Worm (Caenorhabditis elegans) whole organism, early embryonic: ENCODE measurements around the gene C50F4.1.

Experiments used
- B0310.2 ChIP-seq: sonication (generic microtip); optimal IDR thresholded peaks from 2 replicates; lab custom pipeline; 2016; ENCODE audit warnings: mild to moderate bottlenecking, missing genetic modification characterization, missing compliant biosample characterization
- F13C5.2 ChIP-seq: sonication (generic microtip); optimal IDR thresholded peaks from 2 replicates; lab custom pipeline; 2017; ENCODE audit warnings: mild to moderate bottlenecking, missing genetic modification characterization, inconsistent platforms, missing compliant biosample characterization
- aly-1 ChIP-seq: sonication (generic microtip); optimal IDR thresholded peaks from 2 replicates; lab custom pipeline; 2016; ENCODE audit warnings: missing genetic modification characterization, missing compliant biosample characterization
- ama-1 ChIP-seq: fragments of 150-350 bp; optimal IDR thresholded peaks from 2 replicates; lab custom pipeline; 2014
- ceh-13 ChIP-seq: fragments of 200-800 bp; sonication (Bioruptor generic); optimal IDR thresholded peaks from 2 replicates; lab custom pipeline; 2018; ENCODE audit warnings: mild to moderate bottlenecking, missing genetic modification characterization, missing compliant biosample characterization
- ceh-36 ChIP-seq: sonication (generic microtip); optimal IDR thresholded peaks from 2 replicates; lab custom pipeline; 2016; ENCODE audit warnings: missing genetic modification characterization, inconsistent platforms, missing compliant biosample characterization
- ets-7 ChIP-seq: sonication (generic microtip); optimal IDR thresholded peaks from 2 replicates; lab custom pipeline; 2016; ENCODE audit warnings: missing genotype, missing genetic modification characterization, missing compliant biosample characterization
- flt-1 ChIP-seq: fragments of 200-800 bp; sonication (Bioruptor generic); IDR thresholded peaks from 2 replicates; pipeline ENCODE4 v1.3.6; 2022; ENCODE audit warnings: missing genetic modification characterization, missing compliant biosample characterization
- hmbx-1 ChIP-seq: sonication (generic microtip); optimal IDR thresholded peaks from 2 replicates; lab custom pipeline; 2016; ENCODE audit warnings: mild to moderate bottlenecking, missing genetic modification characterization, missing compliant biosample characterization
- hmg-4 ChIP-seq: fragments of 200-800 bp; sonication (Bioruptor generic); optimal IDR thresholded peaks from 2 replicates; lab custom pipeline; 2018; ENCODE audit warnings: mild to moderate bottlenecking, missing genetic modification characterization, missing compliant biosample characterization
- hnd-1 ChIP-seq: sonication (generic microtip); optimal IDR thresholded peaks from 2 replicates; lab custom pipeline; 2016; ENCODE audit warnings: missing genetic modification characterization, missing compliant biosample characterization
- pes-1 ChIP-seq: fragments of 200-800 bp; sonication (Bioruptor generic); IDR thresholded peaks from 2 replicates; pipeline ENCODE4 v1.3.6; 2022; ENCODE audit warnings: missing genetic modification reagents, missing genetic modification characterization, missing compliant biosample characterization
- scrt-1 ChIP-seq: fragments of 200-800 bp; sonication (Bioruptor generic); IDR thresholded peaks from 2 replicates; pipeline ENCODE4 v1.3.6; 2022; ENCODE audit warnings: missing genetic modification characterization, missing compliant biosample characterization
- sea-1 ChIP-seq: fragments of 200-800 bp; sonication (Bioruptor generic); conservative IDR thresholded peaks from 2 replicates; pipeline ENCODE4 v1.3.6; 2022; ENCODE audit warnings: missing genetic modification characterization, missing compliant biosample characterization
- tbx-11 ChIP-seq: fragments of 200-800 bp; sonication (Bioruptor generic); IDR thresholded peaks from 2 replicates; pipeline ENCODE4 v1.3.6; 2022; ENCODE audit warnings: missing genetic modification characterization, missing compliant biosample characterization
- tbx-37 ChIP-seq: fragments of 200-800 bp; sonication (Bioruptor generic); conservative IDR thresholded peaks from 2 replicates; pipeline ENCODE4 v1.3.6; 2022; ENCODE audit warnings: missing genetic modification reagents, missing genetic modification characterization, missing compliant biosample characterization
- tra-4 ChIP-seq: sonication (generic microtip); optimal IDR thresholded peaks from 2 replicates; lab custom pipeline; 2017; ENCODE audit warnings: missing genetic modification characterization, missing compliant biosample characterization

The C50F4.1 gene

ce11 chrV:9556668-9557067, 30.1 kb downstream of the C50F4.1 start:
- TF ChIP-seq hmg-4 (GFP tag; lab: Kevin White, UChicago) (no peak), tbx-37 (no peak), tbx-11 (GFP tag; lab: Robert Waterston, UW) (no peak), pes-1 (GFP tag; lab: Robert Waterston, UW) (no peak), hmbx-1 (tag; lab: Kevin White, UChicago) (no peak), B0310.2 (tag; lab: Kevin White, UChicago) (no peak), scrt-1 (GFP tag; lab: Robert Waterston, UW) (no peak), ceh-36 (no peak), hnd-1 (tag; lab: Kevin White, UChicago) (no peak), tra-4 (tag; lab: Kevin White, UChicago) (no peak), ama-1 (no peak), F13C5.2 (tag; lab: Kevin White, UChicago) (no peak), sea-1 (GFP tag; lab: Robert Waterston, UW) (no peak)

ce11 chrV:9561624-9562179, 35.1 kb downstream of the C50F4.1 start, which contains the start of gene rgef-1:
rgef-1 (minus strand) TSS chrV:9561674.
- TF ChIP-seq hmbx-1 (tag; lab: Kevin White, UChicago) (no peak), pes-1 (GFP tag; lab: Robert Waterston, UW) (no peak), tra-4 (tag; lab: Kevin White, UChicago) (no peak), ceh-13 (GFP tag; lab: Kevin White, UChicago) (no peak), ets-7 (tag; lab: Kevin White, UChicago) (no peak), tbx-11 (GFP tag; lab: Robert Waterston, UW) (no peak), hnd-1 (tag; lab: Kevin White, UChicago) (no peak), sea-1 (GFP tag; lab: Robert Waterston, UW) (no peak), ama-1 (no peak), hmg-4 (GFP tag; lab: Kevin White, UChicago) (no peak), tbx-37 (no peak), aly-1 (tag; lab: Kevin White, UChicago) (no peak), ceh-36 (no peak), B0310.2 (tag; lab: Kevin White, UChicago) (no peak), scrt-1 (GFP tag; lab: Robert Waterston, UW) (no peak), F13C5.2 (tag; lab: Kevin White, UChicago) (no peak), flt-1 (GFP tag; lab: Robert Waterston, UW) (no peak)

ce11 chrV:9563585-9563984, 37.0 kb downstream of the C50F4.1 start:
- TF ChIP-seq ama-1 (no peak), sea-1 (GFP tag; lab: Robert Waterston, UW) (no peak), F13C5.2 (tag; lab: Kevin White, UChicago) (no peak), tra-4 (tag; lab: Kevin White, UChicago) (no peak), tbx-37 (no peak), hmbx-1 (tag; lab: Kevin White, UChicago) (no peak), flt-1 (GFP tag; lab: Robert Waterston, UW) (no peak), pes-1 (GFP tag; lab: Robert Waterston, UW) (no peak), ceh-13 (GFP tag; lab: Kevin White, UChicago) (no peak), tbx-11 (GFP tag; lab: Robert Waterston, UW) (no peak)

ce11 chrV:9568707-9569106, 42.1 kb downstream of the C50F4.1 start, which contains the start of gene F25B3.4:
F25B3.4 (minus strand) TSS chrV:9568807.
- TF ChIP-seq tra-4 (tag; lab: Kevin White, UChicago) (no peak), B0310.2 (tag; lab: Kevin White, UChicago) (no peak), hnd-1 (tag; lab: Kevin White, UChicago) (no peak), F13C5.2 (tag; lab: Kevin White, UChicago) (no peak), pes-1 (GFP tag; lab: Robert Waterston, UW) (no peak)

ce11 chrV:9570197-9570596, 43.6 kb downstream of the C50F4.1 start, which contains the start of gene F25B3.5:
F25B3.5 (minus strand) TSS chrV:9570297.
- TF ChIP-seq F13C5.2 (tag; lab: Kevin White, UChicago) (no peak), hmbx-1 (tag; lab: Kevin White, UChicago) (no peak), hmg-4 (GFP tag; lab: Kevin White, UChicago) (no peak), scrt-1 (GFP tag; lab: Robert Waterston, UW) (no peak)

ce11 chrV:9571056-9571455, 44.5 kb downstream of the C50F4.1 start:
- TF ChIP-seq B0310.2 (tag; lab: Kevin White, UChicago): no peak
- TF ChIP-seq ets-7 (tag; lab: Kevin White, UChicago): no peak
- TF ChIP-seq tbx-37: no peak
- TF ChIP-seq ceh-36: no peak
- TF ChIP-seq tbx-11 (GFP tag; lab: Robert Waterston, UW): no peak
- TF ChIP-seq aly-1 (tag; lab: Kevin White, UChicago): no peak
- no peak for TF ChIP-seq scrt-1 (GFP tag; lab: Robert Waterston, UW)
- TF ChIP-seq tra-4 (tag; lab: Kevin White, UChicago): no peak
- TF ChIP-seq sea-1 (GFP tag; lab: Robert Waterston, UW): no peak
- no peak for TF ChIP-seq ama-1
- TF ChIP-seq F13C5.2 (tag; lab: Kevin White, UChicago): no peak
- no peak for TF ChIP-seq flt-1 (GFP tag; lab: Robert Waterston, UW)
- no peak for TF ChIP-seq hnd-1 (tag; lab: Kevin White, UChicago)
- TF ChIP-seq pes-1 (GFP tag; lab: Robert Waterston, UW): no peak
- no peak for TF ChIP-seq hmg-4 (GFP tag; lab: Kevin White, UChicago)
- no peak for TF ChIP-seq hmbx-1 (tag; lab: Kevin White, UChicago)

- TF ChIP-seq tbx-11 (GFP tag; lab: Robert Waterston, UW): no peak
- no peak for TF ChIP-seq scrt-1 (GFP tag; lab: Robert Waterston, UW)
- no peak for TF ChIP-seq ets-7 (tag; lab: Kevin White, UChicago)
- no peak for TF ChIP-seq pes-1 (GFP tag; lab: Robert Waterston, UW)
- no peak for TF ChIP-seq aly-1 (tag; lab: Kevin White, UChicago)
- TF ChIP-seq hmbx-1 (tag; lab: Kevin White, UChicago): no peak
- TF ChIP-seq F13C5.2 (tag; lab: Kevin White, UChicago): no peak
- TF ChIP-seq B0310.2 (tag; lab: Kevin White, UChicago): no peak
- TF ChIP-seq hnd-1 (tag; lab: Kevin White, UChicago): no peak
- no peak for TF ChIP-seq ceh-13 (GFP tag; lab: Kevin White, UChicago)
Observed at ce11 chrV:9571673-9572072, 45.1 kb downstream of the C50F4.1 start.
